Worm (Caenorhabditis elegans): ENCODE data around the gene K01A11.1.
A peak's percentile ranks its signal among the peaks of the same experiment; 100 is the strongest.

The K01A11.1 gene

DNA sequence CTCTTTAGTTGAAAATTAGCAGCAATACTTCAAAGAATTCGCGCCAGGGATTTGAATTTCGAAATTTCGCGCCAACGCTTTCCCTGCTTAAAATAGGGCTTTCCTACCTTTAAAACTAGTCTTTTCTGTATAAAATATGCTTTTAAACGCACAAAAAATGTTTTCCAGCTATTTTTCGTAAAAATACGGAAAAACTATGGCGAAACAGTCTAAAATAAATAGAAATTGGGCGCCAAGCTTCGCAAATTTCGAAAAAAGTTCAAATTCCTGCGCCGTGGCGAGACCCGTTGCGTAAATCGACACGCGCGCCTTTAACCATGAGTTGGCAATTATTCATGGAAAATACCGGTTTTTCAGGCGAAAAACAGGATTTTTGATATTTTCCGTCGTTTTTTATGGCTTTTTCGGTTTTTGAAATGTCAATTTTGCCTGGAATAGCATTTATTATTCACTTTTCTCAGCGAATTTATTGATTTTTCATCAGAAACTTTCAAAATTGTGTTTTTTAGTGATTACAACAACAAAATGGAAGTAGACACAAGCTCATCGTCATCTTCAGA is 26.9 kb downstream of the K01A11.1 start, which contains the start of the genes npp-9 and F59A2.5 (continued):
- TF ChIP-seq Y67H2A.10 (GFP tag; conservative IDR thresholded peaks at IDR 0.05) (no peak), Y95B8A.8 (GFP tag; IDR thresholded peaks at IDR 0.05) (0 out of 2 replicates have a peak, but pooled peaks have one; percentile 37), B0019.2 (GFP tag; conservative IDR thresholded peaks at IDR 0.05) (0 out of 2 replicates have a peak, but pooled peaks have one; percentile 35), rpc-1 (optimal IDR thresholded peaks at IDR 0.05) (no peak), rpc-1 (tag; optimal IDR thresholded peaks at IDR 0.05) (no peak), lir-1 (GFP tag; conservative IDR thresholded peaks at IDR 0.05) (no peak; the same call in 1 of the 2 replicates), nhr-27 (tag; optimal IDR thresholded peaks at IDR 0.05) (no peak), T26A5.8 (tag; optimal IDR thresholded peaks at IDR 0.05) (no peak), hmg-1.2 (GFP tag; IDR thresholded peaks at IDR 0.05) (peak; percentile 34; the same call in 1 of the 2 replicates), lin-35 (GFP tag; optimal IDR thresholded peaks at IDR 0.05) (peak in 2 of 3 experiments; percentile 43 to 69), Y56A3A.18 (GFP tag; IDR thresholded peaks at IDR 0.05) (no peak), ceh-91 (GFP tag; IDR thresholded peaks at IDR 0.05) (peak; percentile 83), ccch-3 (GFP tag; optimal IDR thresholded peaks at IDR 0.05) (no peak), D2030.7 (GFP tag; IDR thresholded peaks at IDR 0.05) (peak; percentile 82), let-526 (GFP tag; IDR thresholded peaks at IDR 0.05) (no peak), chd-7 (tag; optimal IDR thresholded peaks at IDR 0.05) (no peak), pha-4 (tag; optimal IDR thresholded peaks at IDR 0.05) (no peak), snpc-3.4 (tag; optimal IDR thresholded peaks at IDR 0.05) (peak; percentile 39), dpl-1 (GFP tag; optimal IDR thresholded peaks at IDR 0.05) (peak; percentile 83), dpff-1 (tag; optimal IDR thresholded peaks at IDR 0.05) (no peak), F37B4.10 (GFP tag; IDR thresholded peaks at IDR 0.05) (no peak), bed-1 (GFP tag; IDR thresholded peaks at IDR 0.05) (no peak), sdz-38 (tag; optimal IDR thresholded peaks at IDR 0.05) (no peak), him-1 (tag; optimal IDR thresholded peaks at IDR 0.05) (no peak), F23B12.7 (tag; optimal IDR thresholded peaks at IDR 0.05; ENCODE audit: insufficient read depth) (peak; percentile 14), efl-1 (GFP tag; optimal IDR thresholded peaks at IDR 0.05) (peak; percentile 97), hmg-20 (GFP tag; IDR thresholded peaks at IDR 0.05) (no peak), ceh-27 (GFP tag; optimal IDR thresholded peaks at IDR 0.05) (no peak), die-1 (tag; optimal IDR thresholded peaks at IDR 0.05) (no peak), lin-40 (tag; optimal IDR thresholded peaks at IDR 0.05) (no peak), hsf-1 (GFP tag; IDR thresholded peaks at IDR 0.05) (no peak), F10E7.11 (tag; optimal IDR thresholded peaks at IDR 0.05) (no peak), F33H1.4 (GFP tag; IDR thresholded peaks at IDR 0.05) (peak; percentile 88), hrde-1 (tag; optimal IDR thresholded peaks at IDR 0.05; ENCODE audit: borderline replicate concordance) (no peak), K11D2.4 (GFP tag; IDR thresholded peaks at IDR 0.05) (no peak), madf-10 (tag; optimal IDR thresholded peaks at IDR 0.05) (no peak), ceh-100 (GFP tag; IDR thresholded peaks at IDR 0.05) (no peak), madf-3 (GFP tag; IDR thresholded peaks at IDR 0.05) (no peak), mcd-1 (GFP tag; IDR thresholded peaks at IDR 0.05) (peak; percentile 24; the same call in 1 of the 2 replicates), tbp1 (GFP tag; optimal IDR thresholded peaks at IDR 0.05) (peak; percentile 41), ztf-3 (GFP tag; optimal IDR thresholded peaks at IDR 0.05) (no peak), mes-4 (tag; optimal IDR thresholded peaks at IDR 0.05) (no peak), ztf-26 (tag; optimal IDR thresholded peaks at IDR 0.05) (no peak), zfh-2 (GFP tag; conservative IDR thresholded peaks at IDR 0.05) (no peak), somi-1 (GFP tag; optimal IDR thresholded peaks at IDR 0.05) (no peak), hlh-12 (tag; optimal IDR thresholded peaks at IDR 0.05) (no peak), fkh-3 (tag; optimal IDR thresholded peaks at IDR 0.05) (no peak), dox-1 (GFP tag; IDR thresholded peaks at IDR 0.05) (no peak), egl-18 (GFP tag; IDR thresholded peaks at IDR 0.05) (no peak)
